Fruit fly (Drosophila melanogaster): ENCODE measurements around the gene hwt.

hwt gene

dm6 chrX:12568292-12568923, at the start of gene hwt:
Gene hwt, minus strand, starts transcription at chrX:12568452.
- TF ChIP-seq EcR (GFP tag; optimal IDR thresholded peaks at IDR 0.05), result no peak
- TF ChIP-seq usp (GFP tag; optimal IDR thresholded peaks at IDR 0.05), result no peak
- TF ChIP-seq Dll (optimal IDR thresholded peaks at IDR 0.05), result no peak
- no peak for TF ChIP-seq CG8478 (optimal IDR thresholded peaks at IDR 0.05)
- no peak for TF ChIP-seq psq (optimal IDR thresholded peaks at IDR 0.05)
- no peak for TF ChIP-seq pan (optimal IDR thresholded peaks at IDR 0.05)

- TF ChIP-seq pan (optimal IDR thresholded peaks at IDR 0.05) (no peak), CG8478 (optimal IDR thresholded peaks at IDR 0.05) (no peak), Dll (optimal IDR thresholded peaks at IDR 0.05) (no peak), psq (optimal IDR thresholded peaks at IDR 0.05) (no peak), EcR (GFP tag; optimal IDR thresholded peaks at IDR 0.05) (no peak), usp (GFP tag; optimal IDR thresholded peaks at IDR 0.05) (no peak)
Observed at dm6 chrX:12615752-12616366, 47.6 kb upstream of the hwt start, which contains the start of gene CG11085. Gene CG11085, plus strand, starts transcription at chrX:12616316.

- TF ChIP-seq usp (GFP tag; optimal IDR thresholded peaks at IDR 0.05) (no peak), EcR (GFP tag; optimal IDR thresholded peaks at IDR 0.05) (no peak), pan (optimal IDR thresholded peaks at IDR 0.05) (no peak), psq (optimal IDR thresholded peaks at IDR 0.05) (no peak), CG8478 (optimal IDR thresholded peaks at IDR 0.05) (no peak), Dll (optimal IDR thresholded peaks at IDR 0.05) (no peak)
Observed at dm6 chrX:12613248-12613805, 45.1 kb upstream of the hwt start.

- TF ChIP-seq psq (optimal IDR thresholded peaks at IDR 0.05) (no peak), CG8478 (optimal IDR thresholded peaks at IDR 0.05) (no peak)
Observed at dm6 chrX:12611536-12612458, 43.5 kb upstream of the hwt start, which contains the start of the genes CG1463 and Fpgs1. Gene CG1463, minus strand, starts transcription at chrX:12611667. Gene Fpgs1, plus strand, starts transcription at chrX:12611867.

dm6 chrX:12600802-12601793, 32.8 kb upstream of the hwt start:
- no peak for TF ChIP-seq CG8478 (optimal IDR thresholded peaks at IDR 0.05)
- TF ChIP-seq Dll (optimal IDR thresholded peaks at IDR 0.05), result no peak
- no peak for TF ChIP-seq psq (optimal IDR thresholded peaks at IDR 0.05)
- no peak for TF ChIP-seq pan (optimal IDR thresholded peaks at IDR 0.05)
- no peak for TF ChIP-seq usp (GFP tag; optimal IDR thresholded peaks at IDR 0.05)
- TF ChIP-seq EcR (GFP tag; optimal IDR thresholded peaks at IDR 0.05), result no peak

- no peak for TF ChIP-seq pan (optimal IDR thresholded peaks at IDR 0.05)
- TF ChIP-seq Dll (optimal IDR thresholded peaks at IDR 0.05), result no peak
- TF ChIP-seq usp (GFP tag; optimal IDR thresholded peaks at IDR 0.05), result no peak
- peak; percentile 18 for TF ChIP-seq CG8478 (optimal IDR thresholded peaks at IDR 0.05)
- no peak for TF ChIP-seq EcR (GFP tag; optimal IDR thresholded peaks at IDR 0.05)
- TF ChIP-seq psq (optimal IDR thresholded peaks at IDR 0.05), result no peak
Observed at dm6 chrX:12596353-12597107, 28.3 kb upstream of the hwt start.

- TF ChIP-seq EcR (GFP tag; optimal IDR thresholded peaks at IDR 0.05) (no peak), Dll (optimal IDR thresholded peaks at IDR 0.05) (no peak), CG8478 (optimal IDR thresholded peaks at IDR 0.05) (no peak), usp (GFP tag; optimal IDR thresholded peaks at IDR 0.05) (no peak), pan (optimal IDR thresholded peaks at IDR 0.05) (no peak), psq (optimal IDR thresholded peaks at IDR 0.05) (no peak)
Observed at dm6 chrX:12595610-12596336, 27.5 kb upstream of the hwt start, which contains the start of the genes CG1824 and Sec16. Gene CG1824, minus strand, starts transcription at chrX:12595624. Gene Sec16, plus strand, starts transcription at chrX:12596047.

- TF ChIP-seq Dll (optimal IDR thresholded peaks at IDR 0.05) (peak; percentile 30), pan (optimal IDR thresholded peaks at IDR 0.05) (no peak)
Observed at dm6 chrX:12595100-12595609, 26.9 kb upstream of the hwt start.

- TF ChIP-seq psq (optimal IDR thresholded peaks at IDR 0.05), result no peak
- TF ChIP-seq pan (optimal IDR thresholded peaks at IDR 0.05), result no peak
- no peak for TF ChIP-seq EcR (GFP tag; optimal IDR thresholded peaks at IDR 0.05)
- TF ChIP-seq Dll (optimal IDR thresholded peaks at IDR 0.05), result no peak
- no peak for TF ChIP-seq CG8478 (optimal IDR thresholded peaks at IDR 0.05)
- no peak for TF ChIP-seq usp (GFP tag; optimal IDR thresholded peaks at IDR 0.05)
Observed at dm6 chrX:12592121-12592466, 23.8 kb upstream of the hwt start, which contains the start of gene LIMK1. Gene LIMK1, minus strand, starts transcription at chrX:12592193.

Data from whole organism.